Worm (Caenorhabditis elegans) whole organism, late embryonic: ENCODE data around the gene set-30.

ENCODE experiments used
- ceh-30 ChIP-seq: fragments of 150-350 bp; optimal IDR thresholded peaks from 2 replicates; lab custom pipeline; 2014; ENCODE audit warnings: missing biosample characterization, missing genetic modification characterization
- che-1 ChIP-seq: sonication (generic microtip); optimal IDR thresholded peaks from 2 replicates; lab custom pipeline; 2016; ENCODE audit warnings: mild to moderate bottlenecking, missing genetic modification characterization, missing compliant biosample characterization
- eyg-1 ChIP-seq: sonication (generic microtip); optimal IDR thresholded peaks from 2 replicates; lab custom pipeline; 2016; ENCODE audit warnings: missing genotype, missing genetic modification characterization, missing compliant biosample characterization
- hlh-6 ChIP-seq: sonication (generic microtip); optimal IDR thresholded peaks from 2 replicates; lab custom pipeline; 2016; ENCODE audit warnings: missing genotype, missing genetic modification characterization, missing compliant biosample characterization
- sox-4 ChIP-seq: sonication (generic microtip); optimal IDR thresholded peaks from 2 replicates; lab custom pipeline; 2017; ENCODE audit warnings: mild to moderate bottlenecking, missing genetic modification characterization, inconsistent platforms, missing compliant biosample characterization
- tbx-2 ChIP-seq: sonication (generic microtip); optimal IDR thresholded peaks from 2 replicates; lab custom pipeline; 2016; ENCODE audit warnings: missing genetic modification characterization, missing compliant biosample characterization

DNA sequence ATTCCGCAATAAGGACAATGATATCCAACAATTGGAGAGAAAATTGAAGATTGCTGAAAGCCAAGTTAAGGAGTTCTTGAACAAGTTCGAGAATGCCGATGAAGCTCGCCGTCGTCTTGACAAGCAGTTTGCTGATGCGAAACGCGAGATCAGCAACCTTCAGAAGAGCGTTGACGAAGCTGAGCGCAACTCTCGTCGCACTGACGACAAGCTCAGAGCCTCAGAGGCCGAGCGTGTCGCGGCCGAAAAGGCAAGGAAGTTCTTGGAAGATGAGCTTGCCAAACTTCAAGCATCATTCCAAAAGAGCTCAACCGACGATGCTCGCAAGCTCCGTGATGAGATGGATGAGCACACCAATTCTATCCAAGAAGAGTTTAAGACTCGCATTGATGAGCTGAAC, 12.7 kb upstream of the set-30 start:
- TF ChIP-seq eyg-1 (tag; lab: Kevin White, UChicago) (no peak), hlh-6 (no peak), tbx-2 (tag; lab: Kevin White, UChicago) (no peak), sox-4 (no peak), ceh-30 (tag; lab: Kevin White, UChicago) (no peak), che-1 (tag; lab: Kevin White, UChicago) (no peak)
